Fruit fly (Drosophila melanogaster) whole organism, embryonic: ENCODE results near the gene CG7728.

Experiments used
- Aef1 ChIP-seq: fragments of 200-800 bp; sonication (Bioruptor generic); IDR thresholded peaks from 3 replicates; pipeline ENCODE4 v1.3.6; 2022; ENCODE audit warnings: missing biosample characterization, missing genetic modification characterization
- BtbVII ChIP-seq: fragments of 200-800 bp; sonication (Bioruptor generic); optimal IDR thresholded peaks from 3 replicates; lab custom pipeline; 2017; ENCODE audit warnings: missing biosample characterization, mild to moderate bottlenecking, missing genetic modification characterization
- CG11398 ChIP-seq: fragments of 200-800 bp; sonication (Bioruptor generic); optimal IDR thresholded peaks from 2 replicates; lab custom pipeline; 2016; ENCODE audit warnings: missing biosample characterization, missing genetic modification characterization
- CG11695 ChIP-seq: fragments of 200-800 bp; sonication (Bioruptor generic); IDR thresholded peaks from 3 replicates; pipeline ENCODE4 v1.3.6; 2022; ENCODE audit warnings: missing biosample characterization, missing genetic modification characterization
- CG12104 ChIP-seq: fragments of 200-800 bp; sonication (Bioruptor generic); optimal IDR thresholded peaks from 3 replicates; lab custom pipeline; 2016; ENCODE audit warnings: missing biosample characterization, missing genetic modification characterization
- CG12219 ChIP-seq: fragments of 200-800 bp; sonication (Bioruptor generic); optimal IDR thresholded peaks from 3 replicates; lab custom pipeline; 2018; ENCODE audit warnings: missing biosample characterization, mild to moderate bottlenecking, missing genetic modification characterization
- CG13123 ChIP-seq: fragments of 200-800 bp; sonication (Bioruptor generic); optimal IDR thresholded peaks from 2 replicates; lab custom pipeline; 2016; ENCODE audit warnings: missing biosample characterization, missing genetic modification characterization
- CG14667 ChIP-seq: fragments of 200-800 bp; sonication (Bioruptor generic); IDR thresholded peaks from 2 replicates; pipeline ENCODE4 v1.3.6; 2022; ENCODE audit warnings: missing biosample characterization, missing genetic modification characterization
- CG17802 ChIP-seq: fragments of 200-800 bp; sonication (Bioruptor generic); optimal IDR thresholded peaks from 2 replicates; lab custom pipeline; 2018; ENCODE audit warnings: missing biosample characterization, mild to moderate bottlenecking, missing genetic modification characterization, moderate library complexity
- CG18262 ChIP-seq: fragments of 200-800 bp; optimal IDR thresholded peaks from 3 replicates; lab custom pipeline; 2019; ENCODE audit warnings: missing biosample characterization, mild to moderate bottlenecking, missing genetic modification characterization, moderate library complexity
- CG18619 ChIP-seq: fragments of 200-800 bp; sonication (Bioruptor generic); optimal IDR thresholded peaks from 3 replicates; lab custom pipeline; 2017; ENCODE audit warnings: missing biosample characterization, mild to moderate bottlenecking, missing genetic modification characterization
- CG2202 ChIP-seq: fragments of 200-800 bp; sonication (Bioruptor generic); optimal IDR thresholded peaks from 2 replicates; lab custom pipeline; 2018; ENCODE audit warnings: missing biosample characterization, mild to moderate bottlenecking, missing genetic modification characterization
- CG3065 ChIP-seq: fragments of 200-800 bp; sonication (Bioruptor generic); optimal IDR thresholded peaks from 2 replicates; lab custom pipeline; 2016; ENCODE audit warnings: missing biosample characterization, missing genetic modification characterization
- CG4820 ChIP-seq: fragments of 200-800 bp; sonication (Bioruptor generic); optimal IDR thresholded peaks from 3 replicates; lab custom pipeline; 2016; ENCODE audit warnings: missing biosample characterization, missing genetic modification characterization
- CG5180 ChIP-seq: fragments of 200-800 bp; sonication (Bioruptor generic); optimal IDR thresholded peaks from 3 replicates; lab custom pipeline; 2017; ENCODE audit warnings: missing biosample characterization, missing genetic modification characterization, mild to moderate bottlenecking, moderate library complexity, missing genetic modification reagents
- CG5953 ChIP-seq: fragments of 200-800 bp; sonication (Bioruptor generic); IDR thresholded peaks from 2 replicates; pipeline ENCODE4 v1.3.6; 2022; ENCODE audit warnings: missing biosample characterization, missing genetic modification characterization
- CTCF ChIP-seq: fragments of 200-800 bp; sonication (Bioruptor generic); optimal IDR thresholded peaks from 2 replicates; lab custom pipeline; 2017; ENCODE audit warnings: missing biosample characterization, mild to moderate bottlenecking, missing genetic modification characterization, moderate library complexity
- D ChIP-seq, 2 experiments: fragments of 200-800 bp in 1 of 2; fragments of >200 bp in 1 of 2; sonication (Bioruptor generic) in 1 of 2; optimal IDR thresholded peaks; 2 replicates in 1 of 2; 3 replicates in 1 of 2; lab custom pipeline; 2017; ENCODE audit warnings: mild to moderate bottlenecking in 1 of 2, missing biosample characterization in 1 of 2, missing genetic modification characterization in 1 of 2, missing genetic modification reagents in 1 of 2
- D19A ChIP-seq: fragments of 200-800 bp; optimal IDR thresholded peaks from 3 replicates; lab custom pipeline; 2019; ENCODE audit warnings: missing biosample characterization, mild to moderate bottlenecking, missing genetic modification characterization, moderate library complexity
- Dfd ChIP-seq, 2 experiments: fragments of >200 bp; optimal IDR thresholded peaks; 2 replicates each; lab custom pipeline; 2017; ENCODE audit warnings: missing biosample characterization in 2 of 2, missing genetic modification characterization in 2 of 2
- E2f2 ChIP-seq: fragments of 200-800 bp; sonication (Bioruptor generic); IDR thresholded peaks from 2 replicates; pipeline ENCODE4 v1.3.6; 2022; ENCODE audit warnings: missing biosample characterization, missing genetic modification characterization
- Hsf ChIP-seq: fragments of 200-800 bp; sonication (Bioruptor generic); optimal IDR thresholded peaks from 3 replicates; lab custom pipeline; 2016; ENCODE audit warnings: missing biosample characterization, missing genetic modification characterization
- Lim3 ChIP-seq: fragments of 200-800 bp; sonication (Bioruptor generic); IDR thresholded peaks from 2 replicates; pipeline ENCODE4 v1.3.6; 2022; ENCODE audit warnings: missing biosample characterization, missing genetic modification characterization
- MBD-R2 ChIP-seq: fragments of 200-800 bp; sonication (Bioruptor generic); IDR thresholded peaks from 2 replicates; pipeline ENCODE4 v1.3.6; 2022; ENCODE audit warnings: missing biosample characterization, missing genetic modification characterization
- NK7.1 ChIP-seq: fragments of 200-800 bp; sonication (Bioruptor generic); optimal IDR thresholded peaks from 3 replicates; lab custom pipeline; 2016; ENCODE audit warnings: missing biosample characterization, missing genetic modification characterization
- Neu2 ChIP-seq: fragments of 200-800 bp; sonication (Bioruptor generic); optimal IDR thresholded peaks from 3 replicates; lab custom pipeline; 2016; ENCODE audit warnings: missing biosample characterization, missing genetic modification characterization, borderline replicate concordance
- Ssrp ChIP-seq: fragments of 200-800 bp; sonication (Bioruptor generic); optimal IDR thresholded peaks from 2 replicates; lab custom pipeline; 2018; ENCODE audit warnings: missing biosample characterization, mild to moderate bottlenecking, missing genetic modification characterization, moderate library complexity
- Tbp ChIP-seq: fragments of >200 bp; optimal IDR thresholded peaks from 2 replicates; lab custom pipeline; 2018; ENCODE audit warnings: missing biosample characterization, missing genetic modification characterization
- ap ChIP-seq: fragments of 200-800 bp; sonication (Bioruptor generic); IDR thresholded peaks from 2 replicates; pipeline ENCODE4 v1.3.6; 2022; ENCODE audit warnings: missing biosample characterization, missing genetic modification characterization
- bab2 ChIP-seq: fragments of 200-800 bp; sonication (Bioruptor generic); optimal IDR thresholded peaks from 2 replicates; lab custom pipeline; 2016; ENCODE audit warnings: missing biosample characterization, missing genetic modification characterization
- bsh ChIP-seq, 2 experiments: fragments of 200-800 bp; sonication (Bioruptor generic); optimal IDR thresholded peaks; 2 replicates each; lab custom pipeline; 2017 to 2018; ENCODE audit warnings: mild to moderate bottlenecking in 2 of 2, missing biosample characterization in 2 of 2, missing genetic modification characterization in 2 of 2, moderate library complexity in 1 of 2
- ci ChIP-seq: fragments of 200-800 bp; sonication (Bioruptor generic); IDR thresholded peaks from 3 replicates; pipeline ENCODE4 v1.3.6; 2022; ENCODE audit warnings: missing biosample characterization, missing genetic modification characterization
- cwo ChIP-seq: fragments of 200-800 bp; sonication (Bioruptor generic); optimal IDR thresholded peaks from 3 replicates; lab custom pipeline; 2017; ENCODE audit warnings: missing biosample characterization, missing genetic modification characterization, mild to moderate bottlenecking, moderate library complexity, missing genetic modification reagents
- dm ChIP-seq: fragments of 200-800 bp; sonication (Bioruptor generic); optimal IDR thresholded peaks from 3 replicates; lab custom pipeline; 2016; ENCODE audit warnings: missing biosample characterization, missing genetic modification characterization
- dmrt99B ChIP-seq: fragments of 200-800 bp; sonication (Bioruptor generic); optimal IDR thresholded peaks from 2 replicates; lab custom pipeline; 2018; ENCODE audit warnings: missing biosample characterization, mild to moderate bottlenecking, missing genetic modification characterization, moderate library complexity
- dpn ChIP-seq, 2 experiments: fragments of 200-800 bp; sonication (Bioruptor generic); optimal IDR thresholded peaks; 3 replicates each; lab custom pipeline; 2016; ENCODE audit warnings: missing biosample characterization in 2 of 2, missing genetic modification characterization in 2 of 2
- gt ChIP-seq: fragments of 200-800 bp; sonication (Bioruptor generic); IDR thresholded peaks from 2 replicates; pipeline ENCODE4 v1.3.6; 2022; ENCODE audit warnings: missing biosample characterization, missing genetic modification characterization
- h ChIP-seq: fragments of >200 bp; optimal IDR thresholded peaks from 2 replicates; lab custom pipeline; 2017
- jumu ChIP-seq: fragments of 200-800 bp; sonication (Bioruptor generic); optimal IDR thresholded peaks from 3 replicates; lab custom pipeline; 2016; ENCODE audit warnings: missing biosample characterization, missing genetic modification characterization
- ken ChIP-seq: fragments of 200-800 bp; sonication (Bioruptor generic); IDR thresholded peaks from 3 replicates; pipeline ENCODE4 v1.3.6; 2022; ENCODE audit warnings: missing biosample characterization, missing genetic modification characterization
- lbe ChIP-seq: fragments of 200-800 bp; sonication (Bioruptor generic); optimal IDR thresholded peaks from 2 replicates; lab custom pipeline; 2016; ENCODE audit warnings: missing biosample characterization, mild to moderate bottlenecking, missing genetic modification characterization
- oc ChIP-seq: fragments of 200-800 bp; sonication (Bioruptor generic); optimal IDR thresholded peaks from 2 replicates; lab custom pipeline; 2018; ENCODE audit warnings: missing biosample characterization, mild to moderate bottlenecking, missing genetic modification characterization, moderate library complexity
- row ChIP-seq: fragments of 200-800 bp; sonication (Bioruptor generic); IDR thresholded peaks from 3 replicates; pipeline ENCODE4 v1.3.6; 2022; ENCODE audit warnings: missing biosample characterization, missing genetic modification characterization
- sens-2 ChIP-seq: fragments of 200-800 bp; sonication (Bioruptor generic); IDR thresholded peaks from 2 replicates; pipeline ENCODE4 v1.3.6; 2022; ENCODE audit warnings: missing biosample characterization, missing genetic modification characterization
- ssp ChIP-seq: fragments of 200-800 bp; sonication (Bioruptor generic); IDR thresholded peaks from 2 replicates; pipeline ENCODE4 v1.3.6; 2022; ENCODE audit warnings: missing biosample characterization, missing genetic modification characterization
- sug ChIP-seq: fragments of 200-800 bp; optimal IDR thresholded peaks from 2 replicates; lab custom pipeline; 2019; ENCODE audit warnings: missing biosample characterization, mild to moderate bottlenecking, missing genetic modification characterization, moderate library complexity
- tgo ChIP-seq: fragments of 200-800 bp; sonication (Bioruptor generic); IDR thresholded peaks from 3 replicates; pipeline ENCODE4 v1.3.6; 2022; ENCODE audit warnings: missing biosample characterization, missing genetic modification characterization
- ttk ChIP-seq: fragments of 200-800 bp; sonication (Bioruptor generic); IDR thresholded peaks from 2 replicates; pipeline ENCODE4 v2.1.2; 2022; ENCODE audit warnings: missing biosample characterization, missing genetic modification characterization
- unc-4 ChIP-seq: fragments of 200-800 bp; sonication (Bioruptor generic); IDR thresholded peaks from 2 replicates; pipeline ENCODE4 v1.3.6; 2022; ENCODE audit warnings: missing biosample characterization, missing genetic modification characterization; ENCODE audit not compliant: partially characterized antibody
- zen2 ChIP-seq: fragments of 200-800 bp; sonication (Bioruptor generic); IDR thresholded peaks from 3 replicates; pipeline ENCODE4 v1.3.6; 2022; ENCODE audit warnings: missing biosample characterization, missing genetic modification characterization; ENCODE audit not compliant: partially characterized antibody

CG7728 gene

DNA sequence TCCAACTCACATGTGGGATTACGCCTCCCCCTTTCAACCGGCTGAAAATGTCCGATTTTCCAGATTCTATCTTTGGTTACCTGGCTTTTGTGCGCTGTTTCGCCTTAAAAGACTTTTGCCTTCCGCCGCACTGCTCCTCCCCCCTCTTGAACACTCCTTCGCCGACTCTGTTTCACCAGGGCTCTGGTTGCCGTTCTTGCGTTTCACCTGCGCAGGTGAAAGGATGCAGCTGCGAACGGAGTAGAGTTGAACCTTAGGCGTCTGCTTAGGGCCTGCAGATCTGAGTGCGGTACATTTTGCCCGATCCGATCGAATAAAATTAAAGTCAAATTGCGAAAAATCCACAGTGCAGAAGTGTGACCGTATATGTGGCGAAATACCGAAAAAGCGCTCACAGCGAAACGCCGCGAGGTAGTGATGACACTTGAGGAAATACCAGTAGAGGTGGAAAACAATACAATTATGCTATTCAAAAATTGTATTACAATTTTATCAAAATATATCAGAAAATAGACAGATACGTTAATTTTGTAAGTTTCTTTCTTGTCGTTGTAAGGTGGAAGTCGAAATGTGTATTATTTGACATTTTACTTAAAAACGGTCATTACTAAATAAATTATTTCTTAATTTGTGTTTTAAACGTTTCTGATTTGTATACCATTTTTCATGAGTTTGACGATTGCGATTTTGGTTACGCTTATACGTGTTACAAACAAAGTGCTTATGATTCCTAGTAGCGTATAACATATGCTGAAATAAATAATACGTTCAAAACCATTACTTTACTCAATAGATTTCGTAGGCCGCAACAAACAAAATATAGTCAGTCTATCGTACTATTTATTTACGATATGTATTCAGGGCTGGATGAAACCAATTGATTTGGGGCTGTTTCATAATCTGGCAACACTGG, at the start of gene CG7728, which contains the start of gene CG6664:
CG7728 (plus strand) TSS at position 874 of the 913 bp plus-strand sequence.
CG6664 (minus strand) TSS at position 518 of the 913 bp plus-strand sequence.
- TF ChIP-seq CG12104 (GFP tag; lab: Kevin White, UChicago) (peak; percentile 52), BtbVII (no peak), CG14667 (GFP tag; lab: Robert Waterston, UW) (peak; percentile 13; the same call in 1 of the 2 replicates), CG5953 (no peak), sug (tag; lab: Kevin White, UChicago) (peak; percentile 60), ssp (GFP tag; lab: Robert Waterston, UW) (peak; percentile 46), dpn (GFP tag; optimal IDR thresholded peaks at IDR 0.05; lab: Kevin White, UChicago) (peak; percentile 46 to 50), ken (GFP tag; lab: Robert Waterston, UW) (peak; percentile 76), oc (no peak), Aef1 (GFP tag; lab: Robert Waterston, UW) (peak; percentile 54; the same call in 2 of the 3 replicates), gt (no peak), Tbp (GFP tag; lab: Kevin White, UChicago) (no peak), D (optimal IDR thresholded peaks at IDR 0.05; lab: Kevin White, UChicago) (no peak), D (GFP tag; optimal IDR thresholded peaks at IDR 0.05; lab: Kevin White, UChicago) (peak; percentile 33), CG5180 (GFP tag; lab: Kevin White, UChicago) (no peak), lbe (GFP tag; lab: Kevin White, UChicago) (no peak), CG13123 (GFP tag; lab: Kevin White, UChicago) (no peak), E2f2 (GFP tag; lab: Robert Waterston, UW) (peak; percentile 72), NK7.1 (GFP tag; lab: Kevin White, UChicago) (no peak), dmrt99B (tag; lab: Kevin White, UChicago) (no peak), zen2 (no peak), Dfd (GFP tag; optimal IDR thresholded peaks at IDR 0.05; lab: Kevin White, UChicago) (no peak), dm (peak; percentile 81), Ssrp (tag; lab: Kevin White, UChicago) (peak; percentile 38), cwo (GFP tag; lab: Kevin White, UChicago) (no peak), CG11695 (no peak), CG18262 (tag; lab: Kevin White, UChicago) (no peak), CG17802 (tag; lab: Kevin White, UChicago) (peak; percentile 15), Neu2 (GFP tag; lab: Kevin White, UChicago) (no peak), Hsf (peak; percentile 46), CG2202 (tag; lab: Kevin White, UChicago) (no peak), sens-2 (0 out of 2 replicates have a peak, but pooled peaks have one; percentile 27), ci (peak; percentile 70), bsh (GFP tag; optimal IDR thresholded peaks at IDR 0.05; lab: Kevin White, UChicago) (no peak), ttk (peak; percentile 26; the same call in 1 of the 2 replicates), CTCF (GFP tag; lab: Kevin White, UChicago) (no peak), CG3065 (GFP tag; lab: Kevin White, UChicago) (no peak), Lim3 (GFP tag; lab: Robert Waterston, UW) (no peak), unc-4 (GFP tag; lab: Robert Waterston, UW) (peak; percentile 53; the same call in 1 of the 2 replicates), CG4820 (GFP tag; lab: Kevin White, UChicago) (peak; percentile 55), CG12219 (GFP tag; lab: Kevin White, UChicago) (no peak), MBD-R2 (peak; percentile 79), D19A (no peak), jumu (GFP tag; lab: Kevin White, UChicago) (peak; percentile 29), row (GFP tag; lab: Robert Waterston, UW) (peak; percentile 88), h (lab: Kevin White, UChicago) (no peak), bab2 (GFP tag; lab: Kevin White, UChicago) (peak; percentile 38), tgo (GFP tag; lab: Robert Waterston, UW) (peak; percentile 37; the same call in 1 of the 3 replicates), CG18619 (GFP tag; lab: Kevin White, UChicago) (peak; percentile 68), CG11398 (GFP tag; lab: Kevin White, UChicago) (no peak), ap (GFP tag; lab: Robert Waterston, UW) (no peak)
